Fruit fly (Drosophila melanogaster): ENCODE data around the gene Prp16.

Prp16 gene

dm6 chrX:14237873-14238394 is 36.8 kb downstream of the Prp16 start, which contains the start of the genes Fbxl4 and Dus2:
Fbxl4 (minus strand) TSS chrX:14237923.
Dus2 (plus strand) TSS chrX:14237988.
- TF ChIP-seq br (GFP tag; optimal IDR thresholded peaks at IDR 0.05) (peak; percentile 85), Hr78 (GFP tag; optimal IDR thresholded peaks at IDR 0.05) (no peak), pan (optimal IDR thresholded peaks at IDR 0.05) (no peak), psq (GFP tag; optimal IDR thresholded peaks at IDR 0.05) (peak; percentile 82), lola (GFP tag; optimal IDR thresholded peaks at IDR 0.05) (no peak), foxo (GFP tag; optimal IDR thresholded peaks at IDR 0.05) (peak in 1 of 2 experiments; percentile 94), Dif (GFP tag; optimal IDR thresholded peaks at IDR 0.05; ENCODE audit: partially characterized antibody) (peak; percentile 98), Hnf4 (GFP tag; optimal IDR thresholded peaks at IDR 0.05) (no peak), Rel (GFP tag; optimal IDR thresholded peaks at IDR 0.05) (no peak), Rel (tag; optimal IDR thresholded peaks at IDR 0.05) (peak; percentile 56), sv (GFP tag; optimal IDR thresholded peaks at IDR 0.05) (peak; percentile 94), h (GFP tag; optimal IDR thresholded peaks at IDR 0.05) (peak; percentile 89), brk (GFP tag; optimal IDR thresholded peaks at IDR 0.05) (no peak), Jra (GFP tag; optimal IDR thresholded peaks at IDR 0.05) (peak; percentile 80), fru (GFP tag; optimal IDR thresholded peaks at IDR 0.05) (peak; percentile 92), N (GFP tag; optimal IDR thresholded peaks at IDR 0.05) (no peak), CG32264 (GFP tag; optimal IDR thresholded peaks at IDR 0.05) (peak; percentile 62), Abd-B (GFP tag; optimal IDR thresholded peaks at IDR 0.05) (no peak), Dfd (GFP tag; optimal IDR thresholded peaks at IDR 0.05) (no peak), CG9705 (GFP tag; optimal IDR thresholded peaks at IDR 0.05) (peak; percentile 88), Hr83 (GFP tag; optimal IDR thresholded peaks at IDR 0.05; ENCODE audit: poor library complexity, severe bottlenecking) (no peak), HLH106 (tag; optimal IDR thresholded peaks at IDR 0.05) (peak; percentile 89), GATAd (GFP tag; optimal IDR thresholded peaks at IDR 0.05) (peak; percentile 71), usp (GFP tag; optimal IDR thresholded peaks at IDR 0.05) (no peak), rgr (GFP tag; optimal IDR thresholded peaks at IDR 0.05) (peak; percentile 85), Vsx2 (GFP tag; optimal IDR thresholded peaks at IDR 0.05; ENCODE audit: partially characterized antibody) (peak; percentile 99), ey (GFP tag; optimal IDR thresholded peaks at IDR 0.05) (peak; percentile 88), Myc (optimal IDR thresholded peaks at IDR 0.05) (peak; percentile 46), dl (GFP tag; optimal IDR thresholded peaks at IDR 0.05; ENCODE audit: insufficient read depth in 1 of 2, partially characterized antibody in 2 of 2) (peak in 1 of 2 experiments; percentile 68), woc (GFP tag; optimal IDR thresholded peaks at IDR 0.05) (peak; percentile 90), dsf (GFP tag; optimal IDR thresholded peaks at IDR 0.05; ENCODE audit: borderline replicate concordance) (no peak), jim (GFP tag; optimal IDR thresholded peaks at IDR 0.05) (no peak), Mio (GFP tag; optimal IDR thresholded peaks at IDR 0.05) (peak; percentile 27), CrebA (GFP tag; optimal IDR thresholded peaks at IDR 0.05; ENCODE audit: borderline replicate concordance) (no peak), Sp1 (GFP tag; optimal IDR thresholded peaks at IDR 0.05) (peak; percentile 70), tai (GFP tag; optimal IDR thresholded peaks at IDR 0.05) (no peak), sage (GFP tag; optimal IDR thresholded peaks at IDR 0.05) (no peak), dmrt93B (GFP tag; optimal IDR thresholded peaks at IDR 0.05) (peak; percentile 86), OdsH (GFP tag; optimal IDR thresholded peaks at IDR 0.05) (peak; percentile 77)

dm6 chrX:14242479-14242878 is 41.3 kb downstream of the Prp16 start, which contains the start of gene mRNA-cap:
mRNA-cap (minus strand) TSS chrX:14242822.
- no peak for TF ChIP-seq dmrt93B (GFP tag; optimal IDR thresholded peaks at IDR 0.05)
- TF ChIP-seq Mio (GFP tag; optimal IDR thresholded peaks at IDR 0.05) = no peak
- TF ChIP-seq CG32264 (GFP tag; optimal IDR thresholded peaks at IDR 0.05) = no peak
- TF ChIP-seq sage (GFP tag; optimal IDR thresholded peaks at IDR 0.05) = no peak
- no peak for TF ChIP-seq Dfd (GFP tag; optimal IDR thresholded peaks at IDR 0.05)
- TF ChIP-seq OdsH (GFP tag; optimal IDR thresholded peaks at IDR 0.05) = no peak
- no peak for TF ChIP-seq Hnf4 (GFP tag; optimal IDR thresholded peaks at IDR 0.05)
